Fruit fly (Drosophila melanogaster) whole organism, prepupa: ENCODE data around the gene CG17187.
A peak's percentile ranks its signal among the peaks of the same experiment; 100 is the strongest.

Experiments used
- Blimp-1 ChIP-seq: fragments of 200-800 bp; sonication (Bioruptor generic); optimal IDR thresholded peaks from 3 replicates; lab custom pipeline; 2017; ENCODE audit warnings: missing biosample characterization, missing genetic modification characterization, mild to moderate bottlenecking, moderate library complexity, missing genetic modification reagents
- CG10631 ChIP-seq: fragments of 200-800 bp; sonication (Bioruptor generic); optimal IDR thresholded peaks from 2 replicates; lab custom pipeline; 2016; ENCODE audit warnings: missing biosample characterization, missing genetic modification characterization
- CG10669 ChIP-seq: fragments of 200-800 bp; sonication (Bioruptor generic); optimal IDR thresholded peaks from 3 replicates; lab custom pipeline; 2018; ENCODE audit warnings: missing biosample characterization, mild to moderate bottlenecking, missing genetic modification characterization, moderate library complexity
- CG11294 ChIP-seq: fragments of 200-800 bp; sonication (Bioruptor generic); IDR thresholded peaks from 2 replicates; pipeline ENCODE4 v1.3.6; 2022; ENCODE audit warnings: missing biosample characterization, missing genetic modification characterization
- CG11762 ChIP-seq: fragments of 200-800 bp; sonication (Bioruptor generic); optimal IDR thresholded peaks from 3 replicates; lab custom pipeline; 2016; ENCODE audit warnings: missing biosample characterization, missing genetic modification characterization; ENCODE audit not compliant: insufficient read depth
- CG15336 ChIP-seq: fragments of 200-800 bp; sonication (Bioruptor generic); IDR thresholded peaks from 2 replicates; pipeline ENCODE4 v1.3.6; 2022; ENCODE audit warnings: missing biosample characterization, missing genetic modification characterization
- CG1621 ChIP-seq: fragments of 200-800 bp; sonication (Bioruptor generic); optimal IDR thresholded peaks from 3 replicates; lab custom pipeline; 2018; ENCODE audit warnings: missing biosample characterization, mild to moderate bottlenecking, missing genetic modification characterization
- CG3032 ChIP-seq: fragments of 200-800 bp; optimal IDR thresholded peaks from 2 replicates; lab custom pipeline; 2019; ENCODE audit warnings: missing biosample characterization, mild to moderate bottlenecking, missing genetic modification characterization, moderate library complexity
- CG31627 ChIP-seq: fragments of 200-800 bp; sonication (Bioruptor generic); optimal IDR thresholded peaks from 3 replicates; lab custom pipeline; 2016; ENCODE audit warnings: missing biosample characterization, missing genetic modification characterization
- CG32006 ChIP-seq: fragments of 200-800 bp; sonication (Bioruptor generic); optimal IDR thresholded peaks from 3 replicates; lab custom pipeline; 2017; ENCODE audit warnings: missing biosample characterization, mild to moderate bottlenecking, missing genetic modification characterization
- CG34406 ChIP-seq: fragments of 200-800 bp; sonication (Bioruptor generic); optimal IDR thresholded peaks from 3 replicates; lab custom pipeline; 2016; ENCODE audit warnings: missing biosample characterization, missing genetic modification characterization
- CG4318 ChIP-seq: fragments of 200-800 bp; sonication (Bioruptor generic); optimal IDR thresholded peaks from 3 replicates; lab custom pipeline; 2017; ENCODE audit warnings: missing biosample characterization, mild to moderate bottlenecking, missing genetic modification characterization
- CG6276 ChIP-seq: fragments of 200-800 bp; sonication (Bioruptor generic); optimal IDR thresholded peaks from 2 replicates; lab custom pipeline; 2017; ENCODE audit warnings: missing biosample characterization, mild to moderate bottlenecking, missing genetic modification characterization
- CG6792 ChIP-seq: fragments of 200-800 bp; sonication (Bioruptor generic); optimal IDR thresholded peaks from 3 replicates; lab custom pipeline; 2016; ENCODE audit warnings: missing biosample characterization, missing genetic modification characterization
- CG6808 ChIP-seq: fragments of 200-800 bp; sonication (Bioruptor generic); optimal IDR thresholded peaks from 3 replicates; lab custom pipeline; 2017; ENCODE audit warnings: missing biosample characterization, missing genetic modification characterization, mild to moderate bottlenecking, moderate library complexity, missing genetic modification reagents
- CG6854 ChIP-seq: fragments of 200-800 bp; sonication (Bioruptor generic); optimal IDR thresholded peaks from 2 replicates; lab custom pipeline; 2017; ENCODE audit warnings: missing biosample characterization, mild to moderate bottlenecking, missing genetic modification characterization
- CG7368 ChIP-seq: fragments of 200-800 bp; sonication (Bioruptor generic); optimal IDR thresholded peaks from 3 replicates; lab custom pipeline; 2016; ENCODE audit warnings: missing biosample characterization, missing genetic modification characterization
- CG8119 ChIP-seq: fragments of 200-800 bp; sonication (Bioruptor generic); IDR thresholded peaks from 3 replicates; pipeline ENCODE4 v1.3.6; 2022; ENCODE audit warnings: missing biosample characterization, missing genetic modification characterization
- CG8319 ChIP-seq: fragments of 200-800 bp; sonication (Bioruptor generic); optimal IDR thresholded peaks from 3 replicates; lab custom pipeline; 2016; ENCODE audit warnings: missing biosample characterization, missing genetic modification characterization
- CG8632 ChIP-seq: fragments of 200-800 bp; sonication (Bioruptor generic); optimal IDR thresholded peaks from 3 replicates; lab custom pipeline; 2016; ENCODE audit warnings: missing biosample characterization, missing genetic modification characterization
- Eip75B ChIP-seq: fragments of 200-800 bp; sonication (Bioruptor generic); optimal IDR thresholded peaks from 3 replicates; lab custom pipeline; 2016; ENCODE audit warnings: missing biosample characterization, missing genetic modification characterization
- Eip78C ChIP-seq: fragments of 200-800 bp; sonication (Bioruptor generic); peaks from one replicate; lab custom pipeline; 2016; ENCODE audit warnings: missing biosample characterization, missing genetic modification characterization
- Eip93F ChIP-seq: fragments of 200-800 bp; sonication (Bioruptor generic); optimal IDR thresholded peaks from 2 replicates; lab custom pipeline; 2016; ENCODE audit warnings: missing biosample characterization, mild to moderate bottlenecking, missing genetic modification characterization
- Ets96B ChIP-seq: fragments of 200-800 bp; optimal IDR thresholded peaks from 2 replicates; lab custom pipeline; 2019; ENCODE audit warnings: missing biosample characterization, mild to moderate bottlenecking, missing genetic modification characterization, moderate library complexity
- Gug ChIP-seq: fragments of 200-800 bp; sonication (Bioruptor generic); IDR thresholded peaks from 2 replicates; pipeline ENCODE4 v1.3.6; 2022; ENCODE audit warnings: missing biosample characterization, missing genetic modification characterization
- Hr38 ChIP-seq: sonication (Bioruptor generic); optimal IDR thresholded peaks from 2 replicates; lab custom pipeline; 2016; ENCODE audit warnings: missing biosample characterization, missing genetic modification characterization
- Hr39 ChIP-seq: fragments of 200-800 bp; sonication (Bioruptor generic); optimal IDR thresholded peaks from 2 replicates; lab custom pipeline; 2016; ENCODE audit warnings: missing biosample characterization, missing genetic modification characterization
- Hr4 ChIP-seq: fragments of 200-800 bp; sonication (Bioruptor generic); optimal IDR thresholded peaks from 3 replicates; lab custom pipeline; 2016; ENCODE audit warnings: missing biosample characterization, missing genetic modification characterization
- Met ChIP-seq: fragments of 200-800 bp; sonication (Bioruptor generic); optimal IDR thresholded peaks from 3 replicates; lab custom pipeline; 2016; ENCODE audit warnings: missing biosample characterization, missing genetic modification characterization
- OdsH ChIP-seq: fragments of 200-800 bp; sonication (Bioruptor generic); optimal IDR thresholded peaks from 3 replicates; lab custom pipeline; 2016; ENCODE audit warnings: missing biosample characterization, missing genetic modification characterization
- Smox ChIP-seq: fragments of 200-800 bp; sonication (Bioruptor generic); optimal IDR thresholded peaks from 3 replicates; lab custom pipeline; 2016; ENCODE audit warnings: missing biosample characterization, missing genetic modification characterization
- Sox102F ChIP-seq: fragments of 200-800 bp; sonication (Bioruptor generic); optimal IDR thresholded peaks from 2 replicates; lab custom pipeline; 2016; ENCODE audit warnings: missing biosample characterization, mild to moderate bottlenecking, missing genetic modification characterization
- Sox14 ChIP-seq: fragments of 200-800 bp; sonication (Bioruptor generic); optimal IDR thresholded peaks from 3 replicates; lab custom pipeline; 2016; ENCODE audit warnings: missing biosample characterization, missing genetic modification characterization
- Sox15 ChIP-seq: fragments of 200-800 bp; sonication (Bioruptor generic); optimal IDR thresholded peaks from 3 replicates; lab custom pipeline; 2016; ENCODE audit warnings: missing biosample characterization, missing genetic modification characterization
- achi ChIP-seq: fragments of 200-800 bp; sonication (Bioruptor generic); optimal IDR thresholded peaks from 3 replicates; lab custom pipeline; 2016; ENCODE audit warnings: missing biosample characterization, missing genetic modification characterization
- acj6 ChIP-seq: fragments of 200-800 bp; sonication (Bioruptor generic); optimal IDR thresholded peaks from 3 replicates; lab custom pipeline; 2016; ENCODE audit warnings: missing biosample characterization, missing genetic modification characterization
- dac ChIP-seq: fragments of 200-800 bp; sonication (Bioruptor generic); optimal IDR thresholded peaks from 2 replicates; lab custom pipeline; 2017; ENCODE audit warnings: missing biosample characterization, mild to moderate bottlenecking, missing genetic modification characterization
- dsx ChIP-seq: fragments of 200-800 bp; optimal IDR thresholded peaks from 3 replicates; lab custom pipeline; 2019; ENCODE audit warnings: missing biosample characterization, mild to moderate bottlenecking, missing genetic modification characterization, moderate library complexity; ENCODE audit not compliant: poor library complexity, severe bottlenecking
- eg ChIP-seq: fragments of 200-800 bp; sonication (Bioruptor generic); IDR thresholded peaks from 3 replicates; pipeline ENCODE4 v1.3.6; 2022; ENCODE audit warnings: missing biosample characterization, missing genetic modification characterization
- esn ChIP-seq: fragments of 200-800 bp; sonication (Bioruptor generic); optimal IDR thresholded peaks from 2 replicates; lab custom pipeline; 2016; ENCODE audit warnings: missing biosample characterization, mild to moderate bottlenecking, missing genetic modification characterization, moderate library complexity
- fd59A ChIP-seq: fragments of 200-800 bp; sonication (Bioruptor generic); optimal IDR thresholded peaks from 2 replicates; lab custom pipeline; 2017; ENCODE audit warnings: missing biosample characterization, mild to moderate bottlenecking, missing genetic modification characterization, missing genetic modification reagents
- fd85E ChIP-seq: fragments of 200-800 bp; sonication (Bioruptor generic); optimal IDR thresholded peaks from 3 replicates; lab custom pipeline; 2016; ENCODE audit warnings: missing biosample characterization, missing genetic modification characterization
- fkh ChIP-seq: fragments of 200-800 bp; sonication (Bioruptor generic); optimal IDR thresholded peaks from 3 replicates; lab custom pipeline; 2017; ENCODE audit warnings: missing biosample characterization, mild to moderate bottlenecking, missing genetic modification characterization, moderate library complexity
- lz ChIP-seq: fragments of 200-800 bp; sonication (Bioruptor generic); optimal IDR thresholded peaks from 3 replicates; lab custom pipeline; 2016; ENCODE audit warnings: missing biosample characterization, missing genetic modification characterization
- net ChIP-seq: fragments of 200-800 bp; sonication (Bioruptor generic); optimal IDR thresholded peaks from 3 replicates; lab custom pipeline; 2016; ENCODE audit warnings: missing biosample characterization, missing genetic modification characterization
- pdm3 ChIP-seq: fragments of 200-800 bp; sonication (Bioruptor generic); optimal IDR thresholded peaks from 3 replicates; lab custom pipeline; 2016; ENCODE audit warnings: missing biosample characterization, missing genetic modification characterization
- salr ChIP-seq, 2 experiments: fragments of 200-800 bp; sonication (Bioruptor generic); optimal IDR thresholded peaks; 3 replicates each; lab custom pipeline; 2016 to 2018; ENCODE audit warnings: missing biosample characterization in 2 of 2, missing genetic modification characterization in 2 of 2, mild to moderate bottlenecking in 1 of 2
- spab ChIP-seq: fragments of 200-800 bp; sonication (Bioruptor generic); optimal IDR thresholded peaks from 2 replicates; lab custom pipeline; 2017; ENCODE audit warnings: missing biosample characterization, mild to moderate bottlenecking, missing genetic modification characterization, missing genetic modification reagents
- ss ChIP-seq, 2 experiments: fragments of 200-800 bp; sonication (Bioruptor generic); optimal IDR thresholded peaks; 2 replicates in 1 of 2; 3 replicates in 1 of 2; lab custom pipeline; 2017 to 2018; ENCODE audit warnings: mild to moderate bottlenecking in 2 of 2, missing biosample characterization in 2 of 2, missing genetic modification characterization in 2 of 2, moderate library complexity in 1 of 2
- svp ChIP-seq: fragments of 200-800 bp; sonication (Bioruptor generic); peaks from one replicate; lab custom pipeline; 2016; ENCODE audit warnings: missing biosample characterization, missing genetic modification characterization
- vri ChIP-seq: fragments of 200-800 bp; sonication (Bioruptor generic); optimal IDR thresholded peaks from 3 replicates; lab custom pipeline; 2016; ENCODE audit warnings: missing biosample characterization, mild to moderate bottlenecking, missing genetic modification characterization

The CG17187 gene

dm6 chr3R:11216156-11216630, 15.5 kb downstream of the CG17187 start, which contains the start of the genes RpS25 and CG4820:
Gene RpS25 (minus strand): TSS chr3R:11216287.
Gene CG4820 (plus strand): TSS chr3R:11216535.
- TF ChIP-seq Sox15 (peak; percentile 47), dac (peak; percentile 64), spab (GFP tag; lab: Kevin White, UChicago) (peak; percentile 57), Hr4 (GFP tag; lab: Kevin White, UChicago) (no peak), CG8119 (GFP tag; lab: Robert Waterston, UW) (0 out of 3 replicates have a peak, but pooled peaks have one; percentile 42), fd85E (GFP tag; lab: Kevin White, UChicago) (peak; percentile 84), CG3032 (tag; lab: Kevin White, UChicago) (peak; percentile 72), CG34406 (peak; percentile 82), CG4318 (GFP tag; lab: Kevin White, UChicago) (no peak), CG8319 (GFP tag; lab: Kevin White, UChicago) (peak; percentile 78), pdm3 (GFP tag; lab: Kevin White, UChicago) (peak; percentile 82), CG11294 (0 out of 2 replicates have a peak, but pooled peaks have one; percentile 36), Met (peak; percentile 89), CG6808 (GFP tag; lab: Kevin White, UChicago) (peak; percentile 79), fkh (GFP tag; lab: Kevin White, UChicago) (peak; percentile 94), Eip75B (peak; percentile 85), salr (GFP tag; optimal IDR thresholded peaks at IDR 0.05; lab: Kevin White, UChicago) (peak in 1 of 2 experiments; percentile 84), CG8632 (peak; percentile 73), Blimp-1 (GFP tag; lab: Kevin White, UChicago) (peak; percentile 67), CG10669 (peak; percentile 76), CG6792 (GFP tag; lab: Kevin White, UChicago) (peak; percentile 77), net (GFP tag; lab: Kevin White, UChicago) (peak; percentile 88), CG1621 (tag; lab: Kevin White, UChicago) (peak; percentile 79), fd59A (peak; percentile 57), Sox14 (GFP tag; lab: Kevin White, UChicago) (peak; percentile 83), CG11762 (GFP tag; lab: Kevin White, UChicago) (peak; percentile 60), OdsH (GFP tag; lab: Kevin White, UChicago) (peak; percentile 85), Sox102F (GFP tag; lab: Kevin White, UChicago) (peak; percentile 89), svp (GFP tag; lab: Kevin White, UChicago) (no peak), CG6854 (GFP tag; lab: Kevin White, UChicago) (peak; percentile 97), Gug (GFP tag; lab: Robert Waterston, UW) (no peak), CG31627 (GFP tag; lab: Kevin White, UChicago) (peak; percentile 85), lz (peak; percentile 91), eg (peak; percentile 82), CG10631 (no peak), Smox (peak; percentile 74), dsx (peak; percentile 31), esn (GFP tag; lab: Kevin White, UChicago) (peak; percentile 90), Eip93F (no peak), acj6 (GFP tag; lab: Kevin White, UChicago) (peak; percentile 84), Hr39 (GFP tag; lab: Kevin White, UChicago) (peak; percentile 84), ss (GFP tag; optimal IDR thresholded peaks at IDR 0.05; lab: Kevin White, UChicago) (peak; percentile 71 to 86), CG15336 (peak; percentile 24; the same call in 1 of the 2 replicates), CG7368 (peak; percentile 88), achi (peak; percentile 87), Eip78C (GFP tag; lab: Kevin White, UChicago) (peak; percentile 96), Hr38 (GFP tag; lab: Kevin White, UChicago) (no peak), vri (peak; percentile 87), CG32006 (GFP tag; lab: Kevin White, UChicago) (peak; percentile 56), CG6276 (no peak), Ets96B (tag; lab: Kevin White, UChicago) (peak; percentile 41)
